Worm (Caenorhabditis elegans): ENCODE measurements around the gene msd-4.

Gene msd-4

DNA sequence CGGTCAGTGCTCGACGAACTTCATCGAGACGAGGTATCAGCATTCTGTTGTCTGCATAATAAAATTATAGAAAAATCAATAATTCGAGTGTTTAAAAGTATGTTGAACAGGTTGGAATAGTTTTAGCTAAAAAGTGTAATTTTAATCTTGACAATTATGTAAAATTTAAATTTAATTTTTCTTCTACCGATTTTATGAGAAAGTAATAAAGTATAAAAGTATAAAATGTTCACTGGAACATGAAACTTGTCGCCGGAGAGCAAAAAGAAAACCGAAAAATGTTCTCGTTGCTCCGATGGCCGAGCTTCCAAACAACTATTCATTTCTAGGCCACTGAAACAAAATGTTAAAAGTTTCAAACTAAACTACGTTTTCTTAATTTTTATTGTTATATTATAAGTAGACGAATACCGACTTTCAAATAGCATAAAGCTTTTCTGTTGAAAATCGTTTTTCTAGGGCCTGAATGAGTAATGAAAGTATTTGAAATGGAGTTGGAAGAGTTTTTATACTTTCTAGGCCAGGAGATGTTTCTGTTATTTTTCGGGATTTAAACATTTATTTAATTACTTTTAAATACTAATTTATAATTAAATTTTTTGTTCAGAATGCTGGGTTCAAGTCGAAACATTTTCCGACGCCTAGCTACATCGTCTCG lies 6.7 kb downstream of the msd-4 start, which contains the start of the genes C35D10.10 and C35D10.5:
Gene C35D10.10 (minus strand): TSS at position 51 of the 658 bp plus-strand sequence.
Gene C35D10.5 (plus strand): TSS at position 608 of the 658 bp plus-strand sequence.
- no peak for TF ChIP-seq cnd-1 (tag; optimal IDR thresholded peaks at IDR 0.05)
- no peak for TF ChIP-seq hlh-1 (tag; optimal IDR thresholded peaks at IDR 0.05)
- TF ChIP-seq lin-32 (GFP tag; optimal IDR thresholded peaks at IDR 0.05), result no peak
- TF ChIP-seq ceh-39 (tag; optimal IDR thresholded peaks at IDR 0.05), result no peak
- TF ChIP-seq nhr-2 (tag; optimal IDR thresholded peaks at IDR 0.05), result no peak
- no peak for TF ChIP-seq lsy-2 (tag; optimal IDR thresholded peaks at IDR 0.05)
- TF ChIP-seq flh-1 (GFP tag; optimal IDR thresholded peaks at IDR 0.05), result no peak
- TF ChIP-seq sptf-1 (tag; optimal IDR thresholded peaks at IDR 0.05), result no peak
- TF ChIP-seq ceh-83 (GFP tag; optimal IDR thresholded peaks at IDR 0.05), result no peak
- no peak for TF ChIP-seq mep-1 (tag; optimal IDR thresholded peaks at IDR 0.05)
- TF ChIP-seq zip-8 (tag; optimal IDR thresholded peaks at IDR 0.05), result no peak
- no peak for TF ChIP-seq unc-62 (GFP tag; optimal IDR thresholded peaks at IDR 0.05)
- no peak for TF ChIP-seq elt-3 (tag; optimal IDR thresholded peaks at IDR 0.05)
- no peak for TF ChIP-seq ham-2 (GFP tag; optimal IDR thresholded peaks at IDR 0.05)
- TF ChIP-seq nhr-76 (tag; optimal IDR thresholded peaks at IDR 0.05), result no peak
- no peak for TF ChIP-seq pha-4 (tag; optimal IDR thresholded peaks at IDR 0.05)
- TF ChIP-seq tbx-8 (GFP tag; optimal IDR thresholded peaks at IDR 0.05), result no peak
- TF ChIP-seq nhr-237 (tag; optimal IDR thresholded peaks at IDR 0.05), result no peak
- TF ChIP-seq blmp-1 (tag; optimal IDR thresholded peaks at IDR 0.05), result no peak
- TF ChIP-seq M03D4.4 (tag; optimal IDR thresholded peaks at IDR 0.05), result no peak

DNA sequence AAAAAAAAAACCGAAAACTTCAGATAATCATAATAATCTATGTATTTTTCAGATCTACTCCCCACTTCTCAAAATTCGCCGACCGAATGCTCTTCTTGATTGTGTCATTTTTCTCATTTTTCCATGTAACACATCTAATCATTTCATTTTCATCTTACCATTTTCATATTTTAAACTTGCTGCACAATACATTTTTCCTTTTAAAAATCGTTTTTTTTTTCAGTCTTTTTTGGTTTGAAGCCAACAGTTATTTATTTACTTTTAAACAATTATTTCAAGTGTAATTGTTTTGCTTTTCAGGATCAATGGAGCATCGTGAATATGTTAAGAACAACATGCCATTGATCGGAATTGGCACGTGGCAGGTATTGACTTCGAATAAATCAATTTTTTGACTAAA lies 9.5 kb downstream of the msd-4 start, which contains the start of gene C35D10.6:
Gene C35D10.6 (plus strand): TSS at position 301 of the 400 bp plus-strand sequence.
- TF ChIP-seq bed-3 (GFP tag; optimal IDR thresholded peaks at IDR 0.05) (no peak), ceh-43 (GFP tag; optimal IDR thresholded peaks at IDR 0.05) (no peak), ceh-83 (GFP tag; optimal IDR thresholded peaks at IDR 0.05) (no peak), sptf-1 (tag; optimal IDR thresholded peaks at IDR 0.05) (no peak), nhr-28 (tag; optimal IDR thresholded peaks at IDR 0.05) (no peak), mep-1 (tag; optimal IDR thresholded peaks at IDR 0.05) (no peak), drap-1 (GFP tag; optimal IDR thresholded peaks at IDR 0.05) (no peak)

DNA sequence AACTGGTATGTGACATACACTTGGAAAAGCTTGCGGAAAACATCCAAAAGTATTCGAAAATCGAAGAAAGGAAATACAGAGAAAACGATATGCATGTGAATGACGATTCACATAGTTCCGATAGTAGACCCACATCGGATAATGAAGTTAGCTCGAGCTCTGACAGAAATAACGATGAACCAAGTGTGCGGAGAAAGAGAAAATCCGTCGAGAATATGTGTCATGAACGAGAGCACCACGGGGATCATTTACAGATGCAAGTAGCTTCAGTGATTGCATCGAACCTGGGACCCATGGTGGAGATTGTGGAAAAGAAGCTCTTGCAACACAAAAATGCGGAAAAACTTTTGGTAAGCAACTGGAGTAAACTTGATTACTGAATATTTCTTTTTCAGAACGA lies 11.6 kb downstream of the msd-4 start:
- TF ChIP-seq M03D4.4 (tag; optimal IDR thresholded peaks at IDR 0.05) (no peak), drap-1 (GFP tag; optimal IDR thresholded peaks at IDR 0.05) (no peak), unc-62 (GFP tag; optimal IDR thresholded peaks at IDR 0.05) (no peak), ham-2 (GFP tag; optimal IDR thresholded peaks at IDR 0.05) (no peak), ceh-83 (GFP tag; optimal IDR thresholded peaks at IDR 0.05) (no peak), ceh-39 (tag; optimal IDR thresholded peaks at IDR 0.05) (no peak), cnd-1 (tag; optimal IDR thresholded peaks at IDR 0.05) (no peak)

ce11 chrIII:4856109-4856508 lies 12.4 kb downstream of the msd-4 start, which contains the start of gene C35D10.7:
Gene C35D10.7, plus strand, starts transcription at chrIII:4856193.
- TF ChIP-seq unc-62 (GFP tag; optimal IDR thresholded peaks at IDR 0.05), result no peak
- no peak for TF ChIP-seq nhr-2 (tag; optimal IDR thresholded peaks at IDR 0.05)
- no peak for TF ChIP-seq mep-1 (tag; optimal IDR thresholded peaks at IDR 0.05)
- no peak for TF ChIP-seq lsy-2 (tag; optimal IDR thresholded peaks at IDR 0.05)
- no peak for TF ChIP-seq ztf-11 (tag; optimal IDR thresholded peaks at IDR 0.05)

DNA sequence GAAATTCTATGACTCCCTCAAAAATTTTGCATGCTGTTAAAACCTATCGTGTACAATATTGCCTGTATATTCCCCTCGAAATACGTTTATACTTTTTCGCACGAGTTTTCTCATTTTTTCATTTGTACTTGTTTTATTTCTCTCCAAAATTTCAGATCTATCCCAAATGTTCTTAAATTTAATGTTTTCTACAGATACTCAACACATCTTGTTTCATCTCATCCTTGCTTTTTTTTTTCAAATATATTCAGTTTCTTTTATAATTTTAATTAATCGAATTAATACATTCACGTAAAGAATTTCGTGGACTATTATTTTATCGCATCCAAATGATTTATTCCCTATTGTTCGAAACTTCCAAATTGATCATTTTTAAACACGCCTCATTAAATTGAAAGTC lies 13.6 kb downstream of the msd-4 start, which contains the start of gene C35D10.8:
Gene C35D10.8 (plus strand): TSS at position 301 of the 400 bp plus-strand sequence.
- TF ChIP-seq ceh-43 (GFP tag; optimal IDR thresholded peaks at IDR 0.05) (no peak), nhr-237 (tag; optimal IDR thresholded peaks at IDR 0.05) (no peak), sem-2 (GFP tag; optimal IDR thresholded peaks at IDR 0.05) (no peak), nhr-76 (tag; optimal IDR thresholded peaks at IDR 0.05) (no peak)

DNA sequence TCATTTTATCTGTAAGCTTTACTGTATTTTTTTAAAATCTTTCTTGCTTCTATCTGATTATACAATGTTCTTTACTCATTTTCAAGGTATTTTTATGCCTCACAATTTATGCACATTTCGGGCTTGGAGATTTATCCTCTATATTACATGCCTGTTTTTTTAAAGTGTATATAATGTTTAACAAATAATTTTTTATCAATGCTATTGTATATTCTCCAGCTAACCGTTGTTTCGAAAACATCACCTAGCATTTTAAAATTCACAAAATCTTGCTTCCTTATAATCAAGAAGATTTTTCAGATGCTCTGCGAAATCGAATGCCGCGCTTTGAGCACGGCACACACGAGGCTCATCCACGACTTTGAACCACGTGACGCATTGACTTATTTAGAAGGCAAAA lies 16.5 kb downstream of the msd-4 start, which contains the start of gene ced-4:
Gene ced-4 (plus strand): TSS at position 301 of the 400 bp plus-strand sequence.
- no peak for TF ChIP-seq ceh-43 (GFP tag; optimal IDR thresholded peaks at IDR 0.05)
- TF ChIP-seq mep-1 (tag; optimal IDR thresholded peaks at IDR 0.05), result no peak
- no peak for TF ChIP-seq lsy-2 (tag; optimal IDR thresholded peaks at IDR 0.05)
- TF ChIP-seq bed-3 (GFP tag; optimal IDR thresholded peaks at IDR 0.05), result no peak
- TF ChIP-seq lin-13 (tag; optimal IDR thresholded peaks at IDR 0.05), result no peak
- TF ChIP-seq elt-3 (tag; optimal IDR thresholded peaks at IDR 0.05), result no peak
- no peak for TF ChIP-seq sem-2 (GFP tag; optimal IDR thresholded peaks at IDR 0.05)
- TF ChIP-seq drap-1 (GFP tag; optimal IDR thresholded peaks at IDR 0.05), result no peak
- no peak for TF ChIP-seq flh-1 (GFP tag; optimal IDR thresholded peaks at IDR 0.05)
- TF ChIP-seq ces-1 (GFP tag; optimal IDR thresholded peaks at IDR 0.05), result no peak
- TF ChIP-seq nhr-28 (tag; optimal IDR thresholded peaks at IDR 0.05), result no peak
- no peak for TF ChIP-seq elt-1 (tag; optimal IDR thresholded peaks at IDR 0.05; ENCODE audit: borderline replicate concordance, insufficient read depth)
- no peak for TF ChIP-seq nhr-237 (tag; optimal IDR thresholded peaks at IDR 0.05)
- TF ChIP-seq unc-62 (GFP tag; optimal IDR thresholded peaks at IDR 0.05), result no peak
- TF ChIP-seq nhr-12 (tag; optimal IDR thresholded peaks at IDR 0.05), result no peak
- TF ChIP-seq nhr-2 (tag; optimal IDR thresholded peaks at IDR 0.05), result no peak
